Fruit fly (Drosophila melanogaster): ENCODE measurements around the gene eIF4A.

The eIF4A gene

dm6 chr2L:5958581-5959177 is 22.9 kb upstream of the eIF4A start, which contains the start of gene Vm26Ac:
Gene Vm26Ac, minus strand, starts transcription at chr2L:5958631.
- TF ChIP-seq CG8478 (optimal IDR thresholded peaks at IDR 0.05) (no peak), EcR (GFP tag; optimal IDR thresholded peaks at IDR 0.05) (no peak), usp (GFP tag; optimal IDR thresholded peaks at IDR 0.05) (no peak), Dll (optimal IDR thresholded peaks at IDR 0.05) (no peak), pan (optimal IDR thresholded peaks at IDR 0.05) (no peak), psq (optimal IDR thresholded peaks at IDR 0.05) (no peak)

dm6 chr2L:5959863-5960658 is 21.5 kb upstream of the eIF4A start, which contains the start of gene Vm26Aa:
Gene Vm26Aa, minus strand, starts transcription at chr2L:5960340.
- no peak for TF ChIP-seq pan (optimal IDR thresholded peaks at IDR 0.05)
- TF ChIP-seq EcR (GFP tag; optimal IDR thresholded peaks at IDR 0.05) = no peak
- no peak for TF ChIP-seq usp (GFP tag; optimal IDR thresholded peaks at IDR 0.05)
- no peak for TF ChIP-seq psq (optimal IDR thresholded peaks at IDR 0.05)
- TF ChIP-seq Dll (optimal IDR thresholded peaks at IDR 0.05) = no peak
- TF ChIP-seq CG8478 (optimal IDR thresholded peaks at IDR 0.05) = no peak

dm6 chr2L:5961169-5961918 is 20.2 kb upstream of the eIF4A start:
- TF ChIP-seq usp (GFP tag; optimal IDR thresholded peaks at IDR 0.05) (no peak), psq (optimal IDR thresholded peaks at IDR 0.05) (no peak), EcR (GFP tag; optimal IDR thresholded peaks at IDR 0.05) (no peak), pan (optimal IDR thresholded peaks at IDR 0.05) (no peak), Dll (optimal IDR thresholded peaks at IDR 0.05) (no peak), CG8478 (optimal IDR thresholded peaks at IDR 0.05) (no peak)

- TF ChIP-seq EcR (GFP tag; optimal IDR thresholded peaks at IDR 0.05) = no peak
- no peak for TF ChIP-seq Dll (optimal IDR thresholded peaks at IDR 0.05)
These were observed 18.3 kb upstream of the eIF4A start for dm6 chr2L:5963251-5963650.

DNA sequence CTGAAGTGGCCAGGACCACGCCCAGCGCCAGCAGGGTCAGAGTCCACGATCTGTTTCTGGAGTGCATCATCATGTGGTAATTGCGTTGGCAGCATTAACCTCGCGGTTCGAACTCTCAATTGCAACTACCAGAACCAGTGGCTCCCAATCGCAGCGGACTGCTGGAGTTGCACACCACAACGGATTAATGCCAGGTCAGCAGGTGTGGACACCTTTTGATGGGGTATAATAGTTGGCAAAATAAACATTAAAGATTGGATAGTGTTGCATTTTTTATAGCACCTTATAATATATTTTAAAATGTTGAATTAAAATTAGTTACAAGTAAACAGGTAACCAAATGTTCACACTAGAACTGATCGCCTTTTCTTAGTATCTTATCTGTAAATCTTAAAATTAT is 17.4 kb upstream of the eIF4A start:
- TF ChIP-seq Dll (optimal IDR thresholded peaks at IDR 0.05) (no peak), usp (GFP tag; optimal IDR thresholded peaks at IDR 0.05) (no peak), psq (optimal IDR thresholded peaks at IDR 0.05) (no peak), CG8478 (optimal IDR thresholded peaks at IDR 0.05) (no peak), EcR (GFP tag; optimal IDR thresholded peaks at IDR 0.05) (no peak), pan (optimal IDR thresholded peaks at IDR 0.05) (no peak)

- TF ChIP-seq Dll (optimal IDR thresholded peaks at IDR 0.05) (no peak), psq (optimal IDR thresholded peaks at IDR 0.05) (no peak), CG8478 (optimal IDR thresholded peaks at IDR 0.05) (no peak), pan (optimal IDR thresholded peaks at IDR 0.05) (no peak), EcR (GFP tag; optimal IDR thresholded peaks at IDR 0.05) (no peak), usp (GFP tag; optimal IDR thresholded peaks at IDR 0.05) (no peak)
These were observed 16.7 kb upstream of the eIF4A start, which contains the start of gene psd for dm6 chr2L:5964851-5965250. Gene psd, minus strand, starts transcription at chr2L:5964951.

- TF ChIP-seq pan (optimal IDR thresholded peaks at IDR 0.05) (no peak), EcR (GFP tag; optimal IDR thresholded peaks at IDR 0.05) (no peak)
These were observed 13.6 kb upstream of the eIF4A start, which contains the start of the genes CG13992 and Ucp4C for dm6 chr2L:5967702-5968616. Gene CG13992, minus strand, starts transcription at chr2L:5967752. Gene Ucp4C, plus strand, starts transcription at chr2L:5968566.

- TF ChIP-seq Dll (optimal IDR thresholded peaks at IDR 0.05) = no peak
- TF ChIP-seq usp (GFP tag; optimal IDR thresholded peaks at IDR 0.05) = no peak
- no peak for TF ChIP-seq EcR (GFP tag; optimal IDR thresholded peaks at IDR 0.05)
- TF ChIP-seq pan (optimal IDR thresholded peaks at IDR 0.05) = no peak
- TF ChIP-seq psq (optimal IDR thresholded peaks at IDR 0.05) = no peak
- no peak for TF ChIP-seq CG8478 (optimal IDR thresholded peaks at IDR 0.05)
These were observed 12.0 kb upstream of the eIF4A start, which contains the start of gene Ucp4B for dm6 chr2L:5969559-5969958. Gene Ucp4B, plus strand, starts transcription at chr2L:5969859.

DNA sequence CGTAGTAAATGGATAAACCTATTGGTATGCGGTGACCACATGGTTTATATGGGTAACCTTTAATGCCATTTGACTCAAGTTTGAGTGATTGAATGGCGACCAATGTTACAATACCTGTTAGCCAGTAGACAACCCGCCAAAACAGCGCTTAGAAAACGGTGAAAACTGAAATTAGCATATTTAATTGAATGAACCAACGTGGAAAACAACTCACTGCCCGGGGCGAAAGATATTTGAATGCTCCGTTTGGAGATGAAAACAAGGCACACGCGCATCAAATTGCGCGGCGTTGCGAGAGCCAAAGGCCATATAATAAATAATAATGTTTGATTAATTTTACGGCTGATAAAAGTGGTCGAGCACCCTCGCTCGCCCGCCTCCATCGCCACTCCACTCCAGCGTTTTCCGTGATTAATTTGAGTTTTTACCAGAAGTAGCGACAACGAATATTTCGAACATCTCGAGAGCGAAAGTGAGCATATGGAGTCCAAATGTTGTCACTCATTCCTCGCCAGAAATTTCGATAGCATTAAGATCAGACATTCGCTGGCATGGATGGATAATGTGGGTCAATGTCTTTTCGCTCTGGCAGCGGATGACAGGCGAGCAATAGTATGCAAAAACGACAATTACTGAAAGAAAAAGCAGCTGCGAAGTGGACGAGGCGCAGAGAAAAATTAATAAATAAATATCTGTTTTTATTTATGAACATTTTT is 10.3 kb upstream of the eIF4A start:
- TF ChIP-seq psq (optimal IDR thresholded peaks at IDR 0.05) = no peak
- no peak for TF ChIP-seq Dll (optimal IDR thresholded peaks at IDR 0.05)
- no peak for TF ChIP-seq CG8478 (optimal IDR thresholded peaks at IDR 0.05)

DNA sequence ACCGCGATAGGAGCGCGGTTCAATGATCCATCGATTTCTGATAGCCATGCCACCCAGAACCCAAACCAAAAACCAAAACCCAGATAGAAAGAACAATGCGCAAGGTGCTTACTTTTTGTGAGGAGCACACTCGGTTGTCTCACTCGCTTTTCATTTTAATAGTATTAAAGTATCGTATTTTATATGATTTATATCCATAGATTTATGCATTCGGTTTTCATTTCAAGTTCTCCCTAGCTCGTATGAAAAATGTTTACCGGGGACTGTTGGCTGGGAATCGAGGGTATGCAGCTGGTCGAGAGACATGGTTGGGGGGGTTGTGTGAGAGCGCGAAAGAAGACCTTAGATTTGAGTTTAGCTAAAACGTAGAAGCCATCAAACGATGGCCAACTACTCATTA is 9.6 kb upstream of the eIF4A start:
- TF ChIP-seq pan (optimal IDR thresholded peaks at IDR 0.05) = peak; percentile 51
- no peak for TF ChIP-seq EcR (GFP tag; optimal IDR thresholded peaks at IDR 0.05)
